Worm (Caenorhabditis elegans) whole organism, midembryonic: ENCODE measurements around the gene Y39A1A.24.

Experiments
- T22C8.4 ChIP-seq: fragments of 200-800 bp; sonication (Bioruptor generic); IDR thresholded peaks from 2 replicates; pipeline ENCODE4 v1.3.6; 2022; ENCODE audit warnings: missing genetic modification characterization, missing compliant biosample characterization
- cog-1 ChIP-seq: sonication (generic microtip); optimal IDR thresholded peaks from 2 replicates; lab custom pipeline; 2016; ENCODE audit warnings: missing genetic modification characterization, missing compliant biosample characterization
- flt-1 ChIP-seq: fragments of 200-800 bp; sonication (Bioruptor generic); IDR thresholded peaks from 2 replicates; pipeline ENCODE4 v1.3.6; 2022; ENCODE audit warnings: missing genetic modification characterization, missing compliant biosample characterization
- klf-2 ChIP-seq: fragments of 200-800 bp; sonication (Bioruptor generic); conservative IDR thresholded peaks from 2 replicates; pipeline ENCODE4 v1.3.6; 2022; ENCODE audit warnings: missing genetic modification reagents, missing genetic modification characterization, missing compliant biosample characterization
- med-1 ChIP-seq: sonication (generic microtip); optimal IDR thresholded peaks from 2 replicates; lab custom pipeline; 2017; ENCODE audit warnings: missing genetic modification characterization, mild to moderate bottlenecking, missing compliant biosample characterization, antibody characterized with exemption, missing genetic modification reagents; ENCODE audit not compliant: insufficient read depth
- ref-1 ChIP-seq: fragments of 200-800 bp; sonication (Bioruptor generic); conservative IDR thresholded peaks from 2 replicates; pipeline ENCODE4 v1.3.6; 2022; ENCODE audit warnings: missing genetic modification reagents, missing genetic modification characterization, missing compliant biosample characterization
- tab-1 ChIP-seq: fragments of 200-800 bp; sonication (Bioruptor generic); IDR thresholded peaks from 2 replicates; pipeline ENCODE4 v1.3.6; 2022; ENCODE audit warnings: missing genetic modification characterization, missing compliant biosample characterization
- ztf-23 ChIP-seq: fragments of 200-800 bp; sonication (Bioruptor generic); IDR thresholded peaks from 2 replicates; pipeline ENCODE4 v1.3.6; 2022; ENCODE audit warnings: missing genetic modification reagents, missing genetic modification characterization, missing compliant biosample characterization
- ztf-29 ChIP-seq: fragments of 200-800 bp; sonication (Bioruptor generic); IDR thresholded peaks from 2 replicates; pipeline ENCODE4 v1.3.6; 2022; ENCODE audit warnings: missing genetic modification reagents, missing genetic modification characterization, missing compliant biosample characterization

DNA sequence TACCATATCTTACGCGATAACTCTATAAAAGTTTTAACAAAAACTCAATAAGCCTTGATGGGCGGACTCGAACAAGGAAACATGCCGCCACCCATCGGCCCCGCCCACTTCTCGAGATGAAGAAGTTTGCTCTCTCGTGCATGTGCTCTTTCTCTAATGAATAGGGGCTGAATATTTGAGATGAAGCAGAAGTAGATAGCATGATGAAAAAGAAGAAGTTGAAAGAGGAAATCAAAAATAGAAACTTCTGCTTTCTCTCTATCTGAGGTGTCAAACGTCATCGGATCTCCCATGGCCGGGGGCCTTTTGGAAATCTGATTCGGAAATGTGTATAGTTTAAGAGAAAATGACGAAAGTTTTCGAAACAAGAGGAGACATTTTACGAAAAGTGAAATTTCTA is 33.6 kb upstream of the Y39A1A.24 start:
- no peak for TF ChIP-seq med-1 (GFP tag; lab: Kevin White, UChicago)
- TF ChIP-seq tab-1 (GFP tag; lab: Robert Waterston, UW) = no peak
- TF ChIP-seq flt-1 (GFP tag; lab: Robert Waterston, UW) = no peak
- TF ChIP-seq ztf-29 = no peak
- no peak for TF ChIP-seq klf-2 (GFP tag; lab: Robert Waterston, UW)
- TF ChIP-seq ztf-23 (GFP tag; lab: Robert Waterston, UW) = no peak
- TF ChIP-seq T22C8.4 = no peak
- no peak for TF ChIP-seq ref-1 (GFP tag; lab: Robert Waterston, UW)
- no peak for TF ChIP-seq cog-1 (tag; lab: Kevin White, UChicago)
